Fruit fly (Drosophila melanogaster) whole organism, larva: ENCODE results near the gene ovo.
A peak's percentile ranks its signal among the peaks of the same experiment; 100 is the strongest.

Experiments
- noc ChIP-seq: fragments of 200-800 bp; sonication (Bioruptor generic); optimal IDR thresholded peaks from 3 replicates; lab custom pipeline; 2019; ENCODE audit warnings: missing biosample characterization, mild to moderate bottlenecking, missing genetic modification characterization, moderate library complexity

The ovo gene

DNA sequence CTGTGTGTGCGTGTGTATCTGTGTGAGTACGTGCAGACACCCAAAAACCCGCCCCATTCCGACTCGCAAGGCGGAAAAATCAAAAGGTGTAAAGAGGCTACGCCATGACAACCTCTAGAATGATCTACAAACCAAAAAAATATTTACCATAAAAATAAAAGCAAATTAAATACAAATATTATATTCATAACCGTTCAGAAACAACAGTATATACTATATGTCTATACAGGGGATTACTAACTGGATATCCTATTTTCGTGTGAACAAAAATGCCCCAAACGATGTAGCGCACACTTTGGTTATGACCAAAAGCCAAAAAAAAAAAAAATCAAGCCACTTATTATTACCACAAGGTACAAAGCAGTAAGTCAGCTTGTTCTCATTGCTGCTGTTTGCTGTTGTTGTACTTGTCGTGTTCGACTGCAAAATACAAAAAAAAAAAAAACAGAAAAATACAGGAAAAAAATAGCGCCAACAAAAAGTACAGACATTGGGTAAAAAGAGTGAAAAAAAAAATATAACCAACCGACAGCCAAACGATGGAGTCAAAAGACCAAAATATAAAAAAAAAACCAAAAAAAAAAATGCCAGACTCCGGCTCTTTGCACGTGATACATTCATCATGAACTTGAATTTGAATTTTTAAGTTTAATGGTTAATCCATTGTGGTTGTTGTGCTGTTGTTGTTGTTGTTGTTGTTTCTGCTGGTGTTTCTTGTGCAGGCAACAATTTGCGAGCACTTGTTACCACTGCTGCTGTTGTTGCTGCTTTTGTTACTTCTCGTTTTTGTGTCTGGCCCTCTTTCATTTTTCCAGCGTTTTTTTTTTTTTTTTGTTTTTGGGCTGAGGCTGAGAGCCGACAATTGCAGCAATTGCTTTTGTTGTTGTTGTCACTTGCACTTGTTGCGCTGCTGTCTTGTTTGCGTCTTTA is 6.3 kb upstream of the ovo start:
- TF ChIP-seq noc, result peak; percentile 54

DNA sequence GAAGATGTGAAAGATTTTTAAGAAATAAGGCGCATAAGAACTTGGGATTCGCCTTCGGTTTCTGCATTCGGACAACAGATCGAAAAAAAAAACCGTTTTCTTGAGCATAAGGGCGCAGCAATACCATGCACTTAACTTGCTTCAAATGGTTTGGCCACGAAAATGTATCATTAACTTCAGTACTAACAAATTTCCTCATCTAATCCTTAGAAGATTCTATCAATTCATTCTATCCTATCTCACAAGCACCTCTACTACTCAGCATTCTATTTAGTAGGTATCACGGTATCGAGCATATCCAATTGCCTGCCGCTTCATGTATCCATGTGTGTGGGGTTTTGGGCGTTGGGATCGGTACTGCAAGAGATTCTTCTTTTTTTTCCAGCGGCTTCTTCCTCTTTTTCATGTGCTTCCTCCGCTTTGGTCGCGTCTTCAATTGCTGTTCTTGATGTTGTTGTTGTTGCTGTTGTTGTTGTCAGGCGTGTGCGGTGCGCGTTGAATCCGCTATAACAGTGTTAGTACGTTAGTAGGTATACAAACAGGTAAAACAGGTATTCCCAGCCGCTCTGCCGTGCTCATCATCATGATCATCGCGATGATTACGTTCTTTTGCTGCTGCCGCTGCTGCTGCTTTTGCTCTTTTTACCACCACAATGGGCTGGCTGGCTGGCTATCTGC is 3.5 kb upstream of the ovo start:
- TF ChIP-seq noc, result no peak

DNA sequence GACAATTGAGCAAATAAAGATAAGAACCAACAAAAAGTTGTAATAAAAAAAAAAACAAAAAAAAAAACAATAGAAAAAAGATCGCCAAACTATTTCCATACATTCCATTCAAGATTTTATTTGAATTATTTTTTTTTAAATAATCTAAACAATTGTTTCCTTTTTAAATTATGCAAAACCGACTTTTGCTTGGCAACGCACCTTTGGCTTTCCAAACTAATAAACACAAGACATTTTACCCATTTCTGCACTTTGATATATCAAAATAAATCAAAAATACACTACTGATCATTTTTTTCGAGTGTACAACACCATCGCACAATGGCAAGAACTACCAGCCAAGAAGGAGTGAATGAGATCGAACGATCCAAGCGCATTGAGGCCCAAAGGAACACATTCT is 2.9 kb upstream of the ovo start:
- TF ChIP-seq noc, result no peak

DNA sequence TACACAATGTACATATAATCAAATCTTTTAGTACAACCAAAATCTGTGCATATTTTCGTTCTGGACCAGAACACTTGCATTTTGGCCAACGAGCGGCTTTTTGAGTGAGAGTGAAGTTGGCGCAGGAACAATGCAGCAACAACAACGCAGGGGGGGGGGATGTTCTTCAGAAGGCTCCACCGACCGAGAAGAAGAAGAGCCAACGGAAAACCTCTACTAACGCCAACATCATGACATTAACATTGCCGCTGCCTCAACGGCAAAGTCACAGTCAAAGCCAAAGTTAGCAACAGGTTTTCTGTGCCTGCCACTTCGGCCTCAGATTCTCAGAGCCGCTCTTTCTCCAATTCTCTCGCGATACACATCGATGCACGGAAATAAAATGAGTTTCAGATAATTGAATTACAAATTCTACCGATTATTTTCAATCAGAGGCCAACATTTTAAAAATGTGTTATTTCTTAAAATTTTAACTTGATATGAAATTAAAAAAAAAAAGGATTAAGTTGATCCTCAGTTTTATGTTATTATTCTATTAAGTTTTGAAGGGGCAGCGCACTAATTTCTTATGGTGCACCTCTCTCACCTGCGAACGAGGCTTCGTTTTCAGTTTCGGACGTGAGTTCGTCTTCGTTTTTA is 1.7 kb upstream of the ovo start:
- peak; percentile 73 for TF ChIP-seq noc

DNA sequence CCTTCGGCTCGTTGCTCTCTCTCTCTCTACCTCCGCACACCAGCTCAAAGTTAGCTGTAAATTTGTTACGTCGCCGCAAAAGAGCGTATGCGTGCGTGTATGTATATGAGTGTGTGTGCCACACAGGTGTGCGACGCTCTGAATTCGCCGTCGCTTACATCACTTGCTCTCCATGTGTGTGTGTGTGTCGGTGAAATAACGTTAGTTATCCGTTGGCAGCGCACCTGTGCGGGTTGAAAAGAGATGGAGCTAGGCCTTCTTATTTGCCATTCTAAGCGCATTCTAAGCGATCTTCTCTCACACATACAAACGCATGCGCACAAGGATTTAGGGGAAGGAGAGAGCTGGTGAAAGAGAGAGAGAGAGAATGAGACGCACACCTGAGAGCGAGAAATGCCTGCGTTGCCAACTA is 1.2 kb upstream of the ovo start:
- TF ChIP-seq noc, result no peak

DNA sequence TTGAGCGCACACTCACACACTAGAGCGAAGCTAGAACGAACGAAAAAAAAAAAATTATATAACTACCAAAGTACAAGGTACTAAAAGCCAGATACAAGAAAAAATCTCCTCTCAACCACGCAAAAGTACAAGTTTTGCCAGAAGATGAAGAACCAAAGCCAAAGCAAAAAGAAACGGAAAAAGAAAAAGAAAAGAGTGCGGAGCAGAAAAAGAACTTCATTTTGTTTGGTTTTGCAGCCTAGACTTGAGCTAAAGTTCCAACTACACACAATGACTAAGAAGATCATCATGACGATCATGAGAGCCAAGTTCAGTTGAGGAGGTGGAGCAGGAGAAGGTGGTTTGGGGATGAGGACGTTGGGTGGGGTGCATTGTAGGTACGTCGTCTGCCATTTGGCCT is 3.0 kb downstream of the ovo start:
- no peak for TF ChIP-seq noc

DNA sequence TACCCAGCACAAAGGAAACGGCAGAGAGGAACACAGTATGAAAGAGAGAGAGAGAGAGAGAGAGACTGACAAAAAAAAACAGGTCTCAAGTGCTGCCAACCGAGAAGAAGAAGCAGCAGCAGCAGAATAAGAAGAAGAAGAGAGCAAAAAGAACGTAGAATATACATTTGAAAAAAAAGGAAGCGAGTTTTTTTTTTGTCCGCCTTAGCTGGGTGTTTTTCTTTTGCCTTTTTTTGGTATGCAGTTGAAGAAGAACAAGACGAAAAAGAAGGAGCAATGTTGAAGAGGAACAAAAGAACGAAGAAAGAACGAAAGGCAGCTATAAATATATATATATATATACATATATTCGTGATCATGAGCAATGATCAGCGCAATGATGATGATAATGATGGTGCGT is 4.9 kb downstream of the ovo start:
- no peak for TF ChIP-seq noc

DNA sequence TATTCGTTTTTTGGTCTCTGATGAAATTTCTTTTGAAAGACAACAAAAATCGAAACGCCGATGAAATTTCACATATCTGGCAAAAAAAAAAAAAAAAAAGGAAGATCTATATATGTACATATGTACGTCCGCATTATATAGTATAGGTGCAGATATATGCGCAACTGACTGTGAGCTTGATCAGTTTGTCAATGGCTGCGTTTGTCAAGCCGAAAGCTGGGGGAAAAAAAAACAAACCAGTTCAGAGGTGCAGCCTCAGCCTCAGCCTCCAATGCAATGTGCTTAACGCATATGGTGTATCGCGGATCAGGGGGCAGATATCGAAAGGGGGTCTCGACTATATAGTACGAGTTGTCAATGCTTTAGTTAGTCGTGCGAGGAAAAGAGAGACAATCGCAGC is 6.9 kb downstream of the ovo start:
- TF ChIP-seq noc, result no peak

DNA sequence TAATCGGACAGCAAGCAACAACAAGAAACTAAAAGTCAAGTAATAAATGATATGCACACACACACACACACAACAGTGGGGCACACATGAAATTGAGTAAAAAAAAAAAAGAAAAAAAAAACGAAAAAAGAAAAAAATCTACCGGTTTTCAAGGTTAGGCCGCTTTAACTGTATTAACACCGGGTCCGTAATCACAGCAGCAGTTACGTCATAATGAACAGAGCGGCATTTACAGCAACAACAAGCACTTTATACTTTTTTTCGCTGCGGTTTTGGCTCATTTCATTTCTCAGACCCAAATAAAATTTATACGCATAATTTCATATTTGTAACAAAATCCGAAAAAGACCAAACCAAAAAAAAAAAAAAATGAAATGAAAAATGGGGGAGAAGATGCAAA is 8.0 kb downstream of the ovo start:
- TF ChIP-seq noc, result no peak

DNA sequence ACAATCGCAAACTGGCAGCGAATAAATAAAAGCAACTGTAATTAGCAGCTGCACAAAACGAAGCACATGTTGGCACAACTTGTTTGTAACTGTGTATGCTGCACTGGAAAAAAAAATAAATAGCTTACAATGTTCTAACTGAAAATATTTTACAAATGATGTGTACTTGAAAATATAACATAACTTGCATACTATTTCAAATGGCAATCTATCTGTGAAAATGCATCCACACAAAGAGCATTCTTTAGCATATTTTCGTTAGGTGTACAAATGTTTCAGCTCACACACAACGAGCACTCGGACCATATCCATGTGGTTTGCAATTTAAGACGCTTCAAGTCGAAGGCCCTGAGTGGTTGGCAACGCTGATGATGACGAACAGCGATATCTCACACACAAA is 10.6 kb downstream of the ovo start:
- no peak for TF ChIP-seq noc

DNA sequence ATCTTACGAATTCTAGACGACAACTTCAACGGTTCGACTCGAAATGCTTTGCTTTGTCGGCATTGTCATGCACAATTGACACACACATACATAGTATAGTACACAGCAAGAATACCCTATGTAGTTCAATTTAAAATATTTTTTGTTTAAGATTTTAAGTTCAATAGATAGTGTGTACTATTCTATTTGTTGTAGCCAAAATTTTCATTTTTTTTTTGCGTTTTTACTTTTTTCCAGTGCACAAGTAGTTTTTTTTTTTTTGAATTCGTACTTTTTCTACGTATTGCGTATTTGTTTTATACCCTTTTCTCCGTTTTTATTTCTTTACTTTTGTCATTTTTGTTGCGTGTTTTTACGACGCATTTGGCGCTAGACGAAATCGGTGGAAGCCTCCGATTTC is 13.9 kb downstream of the ovo start:
- TF ChIP-seq noc, result no peak

DNA sequence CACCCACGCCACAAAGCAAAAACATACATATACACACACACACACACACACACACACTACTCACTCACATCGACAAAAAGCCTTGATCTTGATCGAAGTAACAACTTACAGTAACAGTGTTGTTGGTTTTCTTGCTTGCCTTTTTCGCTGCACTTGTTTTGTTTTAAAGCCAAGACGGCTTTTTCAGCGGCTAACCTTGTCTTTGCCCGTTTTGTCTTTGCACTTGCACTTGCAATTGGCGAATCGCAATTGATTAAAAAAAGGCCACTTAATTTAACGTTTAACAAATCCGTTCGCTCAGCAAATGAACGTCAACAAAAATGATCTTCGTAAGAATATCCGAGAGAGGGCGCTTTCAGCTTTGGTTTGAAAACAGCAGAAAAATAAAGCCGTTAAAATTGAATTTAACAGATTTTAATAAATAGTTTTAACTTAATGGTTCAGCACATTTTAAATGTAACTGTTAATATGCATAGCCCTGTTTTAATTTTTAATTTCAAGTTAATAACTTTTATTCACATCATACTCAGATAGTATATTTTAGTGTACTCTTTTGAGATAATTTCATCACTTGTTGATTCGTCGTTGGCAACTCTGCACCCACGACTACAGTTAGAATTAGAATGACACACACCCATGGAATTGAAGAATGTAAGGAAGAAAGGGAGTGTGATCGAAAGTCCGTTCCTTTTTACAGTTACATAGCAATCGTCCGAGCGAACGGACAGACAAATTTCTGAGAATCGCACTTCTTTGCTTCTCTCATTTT is 15.7 kb downstream of the ovo start:
- no peak for TF ChIP-seq noc

DNA sequence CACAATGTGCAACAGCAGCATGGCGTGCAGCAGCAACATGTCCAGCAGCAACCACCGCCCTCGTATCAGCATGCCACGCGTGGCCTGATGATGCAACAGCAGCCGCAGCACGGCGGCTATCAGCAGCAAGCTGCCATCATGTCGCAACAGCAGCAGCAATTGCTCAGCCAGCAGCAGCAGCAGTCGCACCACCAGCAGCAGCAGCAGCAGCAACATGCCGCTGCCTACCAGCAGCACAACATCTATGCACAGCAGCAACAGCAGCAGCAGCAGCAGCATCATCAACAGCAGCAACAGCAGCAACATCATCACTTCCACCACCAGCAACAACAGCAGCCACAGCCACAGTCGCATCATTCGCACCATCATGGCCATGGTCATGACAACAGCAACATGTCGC is 18.6 kb downstream of the ovo start:
- no peak for TF ChIP-seq noc

DNA sequence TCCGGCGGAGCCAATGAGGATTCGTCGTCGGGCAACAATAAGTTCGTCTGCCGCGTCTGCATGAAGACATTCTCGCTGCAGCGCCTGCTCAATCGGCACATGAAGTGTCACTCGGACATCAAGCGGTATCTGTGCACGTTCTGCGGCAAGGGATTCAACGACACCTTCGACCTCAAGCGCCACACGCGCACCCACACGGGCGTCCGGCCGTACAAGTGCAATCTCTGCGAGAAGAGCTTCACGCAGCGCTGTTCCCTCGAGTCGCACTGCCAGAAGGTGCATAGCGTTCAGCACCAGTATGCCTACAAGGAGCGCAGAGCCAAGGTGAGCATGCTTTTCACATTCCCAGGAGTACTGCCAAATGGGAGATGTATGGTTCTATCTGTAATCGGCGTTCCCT is 20.4 kb downstream of the ovo start:
- no peak for TF ChIP-seq noc

DNA sequence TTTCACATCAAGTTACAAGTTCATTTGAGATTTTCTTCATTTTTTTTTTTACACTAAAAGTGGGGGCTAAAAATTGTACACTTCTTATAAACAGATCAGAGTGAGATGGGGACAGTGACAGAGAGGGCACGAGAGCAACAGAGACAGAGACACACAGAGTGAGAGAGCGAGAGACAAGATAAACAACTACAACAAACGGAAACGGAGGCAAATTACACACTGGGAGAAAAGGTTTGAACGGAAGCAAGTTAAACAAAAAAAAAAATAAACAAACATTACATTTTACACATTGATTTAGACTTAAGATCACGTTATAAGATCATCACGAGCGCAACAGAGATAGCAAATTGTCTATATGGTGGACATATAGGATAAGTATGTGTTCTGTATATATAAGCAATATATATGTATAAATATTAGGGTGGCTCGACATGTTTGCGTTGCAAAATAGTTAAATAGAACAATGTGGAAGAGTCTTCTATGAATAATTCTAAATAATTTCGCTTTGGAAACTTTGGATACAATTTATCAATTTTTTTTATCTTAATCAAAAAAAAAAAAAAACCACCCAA is 27.9 kb downstream of the ovo start:
- no peak for TF ChIP-seq noc

DNA sequence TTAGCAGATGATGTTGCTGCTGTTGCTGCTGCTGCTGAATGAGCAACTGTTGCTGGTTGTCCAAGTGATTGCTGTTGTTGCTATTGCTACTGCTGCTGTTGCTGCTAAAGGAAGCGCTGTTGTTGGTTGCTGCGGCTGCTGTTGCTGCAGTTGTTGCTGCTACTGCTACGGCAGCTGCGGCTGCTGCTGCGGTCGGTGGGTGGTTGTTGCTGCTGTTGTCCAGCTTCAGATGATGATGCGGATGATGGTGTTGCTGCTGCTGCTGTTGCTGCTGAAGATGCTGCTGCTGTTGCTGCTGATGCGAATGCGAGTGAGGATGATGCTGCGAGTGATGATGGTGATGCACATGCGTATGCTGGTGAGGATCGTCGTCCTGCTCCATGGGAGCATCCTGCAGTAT is 32.4 kb downstream of the ovo start:
- TF ChIP-seq noc, result no peak
